Worm (Caenorhabditis elegans) whole organism, late embryonic: ENCODE measurements around the gene T22F3.11.
"Not testable (repeated sequence)": the region's sequence is repeated elsewhere in the genome, so short reads cannot be mapped to it uniquely, and the experiment has no call there.

Experiments used
- C08G9.2 ChIP-seq: sonication (generic microtip); optimal IDR thresholded peaks from 2 replicates; lab custom pipeline; 2016; ENCODE audit warnings: mild to moderate bottlenecking, missing genetic modification characterization, moderate library complexity, missing compliant biosample characterization
- C38D4.7 ChIP-seq: fragments of 200-800 bp; sonication (Bioruptor generic); optimal IDR thresholded peaks from 2 replicates; lab custom pipeline; 2018; ENCODE audit warnings: mild to moderate bottlenecking, missing genetic modification characterization, moderate library complexity, missing compliant biosample characterization
- F13H6.1 ChIP-seq: sonication (generic microtip); optimal IDR thresholded peaks from 2 replicates; lab custom pipeline; 2016; ENCODE audit warnings: missing genetic modification characterization, missing compliant biosample characterization
- K09A11.1 ChIP-seq: sonication (generic microtip); optimal IDR thresholded peaks from 2 replicates; lab custom pipeline; 2017; ENCODE audit warnings: antibody characterized with exemption, mild to moderate bottlenecking, missing genetic modification characterization, missing compliant biosample characterization; ENCODE audit not compliant: insufficient read depth
- T23F11.4 ChIP-seq: fragments of 200-800 bp; sonication (Bioruptor generic); optimal IDR thresholded peaks from 2 replicates; lab custom pipeline; 2018; ENCODE audit warnings: mild to moderate bottlenecking, missing genetic modification characterization, missing compliant biosample characterization
- Y22D7AL.16 ChIP-seq: sonication (generic microtip); optimal IDR thresholded peaks from 2 replicates; lab custom pipeline; 2016; ENCODE audit warnings: missing genetic modification characterization, missing compliant biosample characterization
- ceh-22 ChIP-seq: sonication (generic microtip); optimal IDR thresholded peaks from 2 replicates; lab custom pipeline; 2017; ENCODE audit warnings: missing biosample characterization, missing genetic modification characterization
- ceh-24 ChIP-seq: sonication (generic microtip); optimal IDR thresholded peaks from 2 replicates; lab custom pipeline; 2016; ENCODE audit warnings: mild to moderate bottlenecking, missing genetic modification characterization, missing compliant biosample characterization
- ceh-30 ChIP-seq: fragments of 150-350 bp; optimal IDR thresholded peaks from 2 replicates; lab custom pipeline; 2014; ENCODE audit warnings: missing biosample characterization, missing genetic modification characterization
- ceh-34 ChIP-seq: sonication (generic microtip); optimal IDR thresholded peaks from 2 replicates; lab custom pipeline; 2016; ENCODE audit warnings: mild to moderate bottlenecking, missing genetic modification characterization, missing compliant biosample characterization
- ceh-45 ChIP-seq: fragments of 200-800 bp; sonication (Bioruptor generic); IDR thresholded peaks from 2 replicates; pipeline ENCODE4 v1.3.6; 2022; ENCODE audit warnings: missing genetic modification reagents, missing genetic modification characterization, missing compliant biosample characterization
- ceh-6 ChIP-seq: fragments of 200-800 bp; sonication (Bioruptor generic); optimal IDR thresholded peaks from 2 replicates; lab custom pipeline; 2018; ENCODE audit warnings: mild to moderate bottlenecking, missing genetic modification characterization, missing compliant biosample characterization
- ceh-9 ChIP-seq: sonication (generic microtip); optimal IDR thresholded peaks from 2 replicates; lab custom pipeline; 2016; ENCODE audit warnings: mild to moderate bottlenecking, missing genetic modification characterization, inconsistent platforms, missing compliant biosample characterization
- dmd-4 ChIP-seq: sonication (generic microtip); optimal IDR thresholded peaks from 2 replicates; lab custom pipeline; 2016; ENCODE audit warnings: borderline replicate concordance, missing genetic modification characterization, missing compliant biosample characterization
- dve-1 ChIP-seq: sonication (generic microtip); optimal IDR thresholded peaks from 2 replicates; lab custom pipeline; 2017; ENCODE audit warnings: antibody characterized with exemption, mild to moderate bottlenecking, missing genetic modification characterization, missing compliant biosample characterization
- eyg-1 ChIP-seq: sonication (generic microtip); optimal IDR thresholded peaks from 2 replicates; lab custom pipeline; 2016; ENCODE audit warnings: missing genotype, missing genetic modification characterization, missing compliant biosample characterization
- gmeb-2 ChIP-seq: sonication (generic microtip); optimal IDR thresholded peaks from 2 replicates; lab custom pipeline; 2016; ENCODE audit warnings: missing genetic modification characterization, inconsistent platforms, missing compliant biosample characterization
- hlh-15 ChIP-seq: sonication (generic microtip); optimal IDR thresholded peaks from 2 replicates; lab custom pipeline; 2016; ENCODE audit warnings: missing genetic modification characterization, missing compliant biosample characterization
- hlh-30 ChIP-seq: sonication (generic microtip); optimal IDR thresholded peaks from 2 replicates; lab custom pipeline; 2017; ENCODE audit warnings: antibody characterized with exemption, missing genetic modification characterization, missing compliant biosample characterization; ENCODE audit not compliant: insufficient read depth
- hlh-8 ChIP-seq: sonication (generic microtip); optimal IDR thresholded peaks from 2 replicates; lab custom pipeline; 2016; ENCODE audit warnings: missing genotype, missing genetic modification characterization, missing compliant biosample characterization
- mec-3 ChIP-seq: sonication (generic microtip); optimal IDR thresholded peaks from 2 replicates; lab custom pipeline; 2016; ENCODE audit warnings: borderline replicate concordance, missing genetic modification characterization, missing compliant biosample characterization
- nfya-1 ChIP-seq: sonication (generic microtip); optimal IDR thresholded peaks from 2 replicates; lab custom pipeline; 2017; ENCODE audit warnings: missing genetic modification characterization, mild to moderate bottlenecking, missing compliant biosample characterization, antibody characterized with exemption, moderate library complexity
- nhr-11 ChIP-seq: fragments of 150-350 bp; optimal IDR thresholded peaks from 2 replicates; lab custom pipeline; 2014; ENCODE audit warnings: missing biosample characterization, missing genetic modification characterization
- nhr-232 ChIP-seq: sonication (generic microtip); optimal IDR thresholded peaks from 2 replicates; lab custom pipeline; 2016; ENCODE audit warnings: missing genetic modification characterization, missing compliant biosample characterization
- odd-2 ChIP-seq: sonication (generic microtip); optimal IDR thresholded peaks from 2 replicates; lab custom pipeline; 2017; ENCODE audit warnings: antibody characterized with exemption, mild to moderate bottlenecking, missing genetic modification characterization, missing compliant biosample characterization
- pag-3 ChIP-seq: sonication (generic microtip); optimal IDR thresholded peaks from 2 replicates; lab custom pipeline; 2016; ENCODE audit warnings: missing compliant biosample characterization, missing genetic modification characterization, borderline replicate concordance
- pat-9 ChIP-seq: fragments of 200-800 bp; sonication (Bioruptor generic); optimal IDR thresholded peaks from 2 replicates; lab custom pipeline; 2018; ENCODE audit warnings: mild to moderate bottlenecking, missing genetic modification characterization, moderate library complexity, missing compliant biosample characterization
- pha-2 ChIP-seq: sonication (generic microtip); optimal IDR thresholded peaks from 2 replicates; lab custom pipeline; 2017; ENCODE audit warnings: mild to moderate bottlenecking, missing genetic modification characterization, missing compliant biosample characterization
- pha-4 ChIP-seq: fragments of 150-350 bp; optimal IDR thresholded peaks from 2 replicates; lab custom pipeline; 2018; ENCODE audit warnings: missing biosample characterization, missing genetic modification reagents, missing genetic modification characterization
- pqm-1 ChIP-seq: sonication (generic microtip); optimal IDR thresholded peaks from 2 replicates; lab custom pipeline; 2016; ENCODE audit warnings: missing genetic modification characterization, missing compliant biosample characterization
- pros-1 ChIP-seq: fragments of 150-350 bp; optimal IDR thresholded peaks from 2 replicates; lab custom pipeline; 2014; ENCODE audit warnings: missing biosample characterization, missing genetic modification reagents, missing genetic modification characterization
- ref-2 ChIP-seq: sonication (generic microtip); optimal IDR thresholded peaks from 2 replicates; lab custom pipeline; 2016; ENCODE audit warnings: missing genetic modification characterization, missing compliant biosample characterization
- sdc-2 ChIP-seq: sonication (generic microtip); optimal IDR thresholded peaks from 2 replicates; lab custom pipeline; 2016; ENCODE audit warnings: missing genotype, missing genetic modification characterization, missing compliant biosample characterization
- sox-4 ChIP-seq: sonication (generic microtip); optimal IDR thresholded peaks from 2 replicates; lab custom pipeline; 2017; ENCODE audit warnings: mild to moderate bottlenecking, missing genetic modification characterization, inconsistent platforms, missing compliant biosample characterization
- unc-3 ChIP-seq, 2 experiments: fragments of 200-800 bp in 1 of 2; sonication (Bioruptor generic) in 1 of 2; sonication (generic microtip) in 1 of 2; conservative IDR thresholded peaks in 1 of 2; optimal IDR thresholded peaks in 1 of 2; 2 replicates each; pipeline versions ENCODE4 v1.3.6 to Lab custom; 2016 to 2022; ENCODE audit warnings: missing compliant biosample characterization in 2 of 2, missing genetic modification characterization in 2 of 2, missing genetic modification reagents in 1 of 2
- unc-55 ChIP-seq: sonication (generic microtip); optimal IDR thresholded peaks from 2 replicates; lab custom pipeline; 2017; ENCODE audit warnings: missing biosample characterization, missing genetic modification reagents, missing genetic modification characterization
- unc-86 ChIP-seq: sonication (generic microtip); optimal IDR thresholded peaks from 2 replicates; lab custom pipeline; 2016; ENCODE audit warnings: missing genetic modification characterization, missing compliant biosample characterization
- zip-5 ChIP-seq: sonication (generic microtip); optimal IDR thresholded peaks from 2 replicates; lab custom pipeline; 2016; ENCODE audit warnings: missing genetic modification characterization, missing compliant biosample characterization
- ztf-16 ChIP-seq: sonication (generic microtip); optimal IDR thresholded peaks from 2 replicates; lab custom pipeline; 2017; ENCODE audit warnings: missing genetic modification characterization, missing compliant biosample characterization

T22F3.11 gene

ce11 chrV:3626944-3627343 lies 12.6 kb upstream of the T22F3.11 start, which contains the start of gene F59B1.4:
Gene F59B1.4 (minus strand): TSS chrV:3627044.
- TF ChIP-seq F13H6.1 (tag; lab: Kevin White, UChicago), result no peak
- TF ChIP-seq pqm-1 (tag; lab: Kevin White, UChicago), result no peak
- no peak for TF ChIP-seq hlh-30 (tag; lab: Kevin White, UChicago)
- no peak for TF ChIP-seq pha-4 (tag; lab: Kevin White, UChicago)
- no peak for TF ChIP-seq ceh-30 (tag; lab: Kevin White, UChicago)
- TF ChIP-seq Y22D7AL.16 (tag; lab: Kevin White, UChicago), result no peak
- TF ChIP-seq nhr-232, result no peak
- TF ChIP-seq mec-3 (tag; lab: Kevin White, UChicago), result no peak
- no peak for TF ChIP-seq T23F11.4 (GFP tag; lab: Kevin White, UChicago)
- no peak for TF ChIP-seq nhr-11 (tag; lab: Kevin White, UChicago)
- no peak for TF ChIP-seq zip-5 (tag; lab: Kevin White, UChicago)
- no peak for TF ChIP-seq sdc-2 (tag; lab: Kevin White, UChicago)
- TF ChIP-seq pha-2, result no peak
- TF ChIP-seq ceh-45 (GFP tag; lab: Robert Waterston, UW), result no peak
- no peak for TF ChIP-seq unc-86 (tag; lab: Kevin White, UChicago)
- TF ChIP-seq ceh-24 (tag; lab: Kevin White, UChicago), result no peak
- no peak for TF ChIP-seq unc-55 (GFP tag; lab: Kevin White, UChicago)
- no peak for TF ChIP-seq ceh-34 (tag; lab: Kevin White, UChicago)
- no peak for TF ChIP-seq unc-3 (GFP tag; conservative IDR thresholded peaks at IDR 0.05; lab: Robert Waterston, UW)
- no peak for TF ChIP-seq unc-3 (tag; optimal IDR thresholded peaks at IDR 0.05; lab: Kevin White, UChicago)
- TF ChIP-seq, all 69 proteins: peak for 0

ce11 chrV:3620608-3621007 lies 6.3 kb upstream of the T22F3.11 start, which contains the start of gene srx-93:
Gene srx-93 (minus strand): TSS chrV:3620708.
- TF ChIP-seq pat-9; unc-55 (GFP tag; lab: Kevin White, UChicago); ceh-30 (tag; lab: Kevin White, UChicago): not testable (repeated sequence)

- no peak for TF ChIP-seq ref-2 (tag; lab: Kevin White, UChicago)
- no peak for TF ChIP-seq dmd-4 (tag; lab: Kevin White, UChicago)
Observed at ce11 chrV:3616844-3617243, 2.5 kb upstream of the T22F3.11 start.

ce11 chrV:3613042-3613441 lies 1.3 kb downstream of the T22F3.11 start:
- TF ChIP-seq C08G9.2 (tag; lab: Kevin White, UChicago), result no peak
- no peak for TF ChIP-seq pag-3 (tag; lab: Kevin White, UChicago)
- TF ChIP-seq C38D4.7 (GFP tag; lab: Kevin White, UChicago), result no peak

- TF ChIP-seq nhr-11 (tag; lab: Kevin White, UChicago), result no peak
- TF ChIP-seq F13H6.1 (tag; lab: Kevin White, UChicago), result no peak
- TF ChIP-seq sox-4, result no peak
- TF ChIP-seq gmeb-2 (tag; lab: Kevin White, UChicago), result no peak
- TF ChIP-seq K09A11.1, result no peak
- TF ChIP-seq, all 69 proteins: peak for 0
Observed at ce11 chrV:3611654-3612053, 2.7 kb downstream of the T22F3.11 start, which contains the start of gene T22F3.10. Gene T22F3.10 (minus strand): TSS chrV:3611754.

ce11 chrV:3610709-3611108 lies 3.6 kb downstream of the T22F3.11 start:
- TF ChIP-seq nfya-1 (tag; lab: Kevin White, UChicago), result no peak
- no peak for TF ChIP-seq dve-1 (tag; lab: Kevin White, UChicago)
- no peak for TF ChIP-seq unc-55 (GFP tag; lab: Kevin White, UChicago)
- no peak for TF ChIP-seq eyg-1
- TF ChIP-seq nhr-11 (tag; lab: Kevin White, UChicago), result no peak
- no peak for TF ChIP-seq ceh-22
- no peak for TF ChIP-seq F13H6.1 (tag; lab: Kevin White, UChicago)
- no peak for TF ChIP-seq hlh-15 (tag; lab: Kevin White, UChicago)
- no peak for TF ChIP-seq ceh-9 (tag; lab: Kevin White, UChicago)
- TF ChIP-seq ceh-6 (GFP tag; lab: Kevin White, UChicago), result no peak
- no peak for TF ChIP-seq ztf-16 (tag; lab: Kevin White, UChicago)
- no peak for TF ChIP-seq ceh-24 (tag; lab: Kevin White, UChicago)
- TF ChIP-seq ref-2 (tag; lab: Kevin White, UChicago), result no peak
- TF ChIP-seq unc-3 (GFP tag; conservative IDR thresholded peaks at IDR 0.05; lab: Robert Waterston, UW), result no peak
- TF ChIP-seq unc-3 (tag; optimal IDR thresholded peaks at IDR 0.05; lab: Kevin White, UChicago), result no peak
- no peak for TF ChIP-seq odd-2 (tag; lab: Kevin White, UChicago)
- no peak for TF ChIP-seq hlh-30 (tag; lab: Kevin White, UChicago)
- TF ChIP-seq Y22D7AL.16 (tag; lab: Kevin White, UChicago), result no peak
- no peak for TF ChIP-seq pros-1 (tag; lab: Kevin White, UChicago)
- no peak for TF ChIP-seq hlh-8
